Fruit fly (Drosophila melanogaster): ENCODE results near the gene CG3335.
A peak's percentile ranks its signal among the peaks of the same experiment; 100 is the strongest.

The CG3335 gene

dm6 chr3L:9624014-9624413 lies at the start of gene CG3335:
TSS of gene CG3335 (plus strand) at chr3L:9624237.
- no peak for TF ChIP-seq noc (tag; optimal IDR thresholded peaks at IDR 0.05)

dm6 chr3L:9583388-9583787 lies 40.6 kb upstream of the CG3335 start:
- TF ChIP-seq noc (tag; optimal IDR thresholded peaks at IDR 0.05), result no peak

dm6 chr3L:9597464-9597863 lies 26.6 kb upstream of the CG3335 start, which contains the start of gene Tmc:
TSS of gene Tmc (plus strand) at chr3L:9597764.
- no peak for TF ChIP-seq noc (tag; optimal IDR thresholded peaks at IDR 0.05)

- no peak for TF ChIP-seq noc (tag; optimal IDR thresholded peaks at IDR 0.05)
Observed at dm6 chr3L:9598688-9599087, 25.3 kb upstream of the CG3335 start, which contains the start of gene CG3222. TSS of gene CG3222 (plus strand) at chr3L:9598988.

- TF ChIP-seq noc (tag; optimal IDR thresholded peaks at IDR 0.05), result no peak
Observed at dm6 chr3L:9601225-9601624, 22.8 kb upstream of the CG3335 start, which contains the start of the genes CG3088 and CG3306. TSS of gene CG3088 (minus strand) at chr3L:9601325. TSS of gene CG3306 (plus strand) at chr3L:9601523.

DNA sequence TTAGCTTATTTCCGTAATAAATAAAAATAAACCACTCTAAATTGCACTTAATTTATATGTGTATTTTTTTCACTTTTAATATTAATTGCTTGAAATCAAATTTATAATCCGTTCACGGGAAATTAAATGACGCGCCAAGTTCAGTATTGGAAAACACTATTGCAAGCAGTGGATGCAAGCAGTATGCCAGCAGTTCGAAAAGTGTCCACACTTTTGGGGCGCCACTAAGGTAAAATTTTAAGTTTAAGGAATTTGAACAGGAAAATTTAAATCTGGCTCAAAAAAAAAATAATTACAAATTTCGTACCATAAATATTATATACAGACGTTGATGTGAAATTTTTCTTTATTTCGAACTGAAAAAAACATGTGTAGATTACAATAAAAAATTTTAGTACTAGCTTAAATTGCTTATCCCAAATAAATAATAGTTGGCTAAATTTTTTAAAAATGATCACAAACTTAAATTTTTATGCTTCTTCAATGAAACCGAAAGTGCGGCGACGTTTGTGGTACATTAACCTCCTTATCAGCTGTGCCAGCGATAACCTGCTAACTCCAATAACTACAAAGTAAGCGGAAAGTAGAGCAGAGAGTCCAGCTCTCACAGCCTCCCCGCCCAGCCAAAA lies 10.0 kb upstream of the CG3335 start:
- no peak for TF ChIP-seq noc (tag; optimal IDR thresholded peaks at IDR 0.05)

- TF ChIP-seq noc (tag; optimal IDR thresholded peaks at IDR 0.05), result peak; percentile 37
Observed at dm6 chr3L:9614589-9615442, 9.2 kb upstream of the CG3335 start, which contains the start of gene LanB2. TSS of gene LanB2 (plus strand) at chr3L:9614914.

DNA sequence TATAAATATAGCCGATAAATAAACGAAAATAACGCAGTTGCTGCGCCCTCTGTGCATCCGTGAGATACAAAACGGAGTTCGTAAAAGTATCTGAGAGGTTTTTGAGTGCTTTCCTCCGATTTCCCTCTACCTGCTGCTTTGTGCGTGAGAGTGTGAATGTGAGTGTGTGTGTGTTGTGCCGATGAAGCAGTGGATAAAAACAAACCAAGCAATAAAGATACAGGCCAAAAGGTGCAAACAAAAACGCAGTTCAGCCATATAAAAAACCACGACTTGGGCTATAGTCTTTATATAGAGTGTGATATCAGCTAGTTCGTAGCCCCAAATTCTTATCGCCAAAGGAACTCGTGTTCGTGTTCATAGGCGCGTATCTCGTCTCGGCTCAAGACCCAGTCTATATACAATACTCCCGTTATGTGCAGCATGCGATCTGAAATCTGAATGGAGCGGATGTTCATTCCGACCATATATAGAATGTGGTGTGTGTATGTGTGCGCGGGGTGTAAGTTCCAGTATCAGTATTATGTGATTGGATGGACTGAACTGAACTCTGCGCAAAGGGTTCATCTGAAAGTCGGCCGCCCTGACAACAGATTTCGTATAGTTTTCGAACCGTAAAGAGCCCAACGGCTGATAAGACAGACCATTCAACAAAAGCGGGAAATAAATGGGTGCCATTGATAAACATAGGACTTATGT lies 8.4 kb upstream of the CG3335 start:
- peak; percentile 33 for TF ChIP-seq noc (tag; optimal IDR thresholded peaks at IDR 0.05)

- TF ChIP-seq noc (tag; optimal IDR thresholded peaks at IDR 0.05), result no peak
Observed at dm6 chr3L:9628376-9628775, 4.3 kb downstream of the CG3335 start, which contains the start of gene Cyp40. TSS of gene Cyp40 (plus strand) at chr3L:9628676.

DNA sequence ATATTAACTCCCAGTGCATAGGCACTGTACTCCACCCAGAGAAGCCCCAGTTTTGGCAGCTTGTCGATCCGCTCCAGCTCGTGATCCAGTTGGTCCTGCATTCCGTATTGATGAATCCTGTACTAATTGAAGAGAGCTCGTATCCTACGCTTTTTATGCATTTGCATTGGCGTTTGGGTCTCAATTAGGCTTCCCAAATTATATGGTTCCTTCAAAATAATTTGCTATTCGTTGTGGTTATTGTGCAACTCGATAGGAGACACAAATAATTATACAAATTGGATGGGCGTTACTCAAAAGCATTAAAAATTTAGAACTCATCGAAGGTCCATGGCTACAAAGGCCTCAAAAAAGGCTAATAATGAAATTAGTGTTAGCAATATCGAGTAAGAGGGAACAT lies 5.1 kb downstream of the CG3335 start, which contains the start of gene Or67b:
Or67b (minus strand) TSS at position 101 of the 400 bp plus-strand sequence.
- no peak for TF ChIP-seq noc (tag; optimal IDR thresholded peaks at IDR 0.05)

DNA sequence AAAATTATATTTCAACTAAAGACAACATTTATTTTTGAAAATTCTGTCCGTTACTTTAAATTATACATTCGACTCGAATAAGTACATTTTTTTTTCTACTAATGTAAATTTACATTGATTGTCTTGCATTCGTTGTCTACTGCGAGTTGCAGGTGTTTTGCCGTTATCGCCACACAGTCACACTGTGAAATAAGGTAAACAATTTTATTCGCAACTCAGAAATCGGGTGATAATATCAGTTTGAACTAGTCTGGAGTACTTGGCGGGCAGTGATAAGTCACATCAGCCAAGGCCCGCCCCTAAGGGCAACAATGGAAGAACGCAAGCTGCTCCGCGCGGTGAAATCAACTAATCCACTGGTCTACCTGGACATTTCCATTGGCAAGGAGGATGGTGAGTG lies 5.9 kb downstream of the CG3335 start:
- TF ChIP-seq noc (tag; optimal IDR thresholded peaks at IDR 0.05), result no peak

- no peak for TF ChIP-seq noc (tag; optimal IDR thresholded peaks at IDR 0.05)
Observed at dm6 chr3L:9637812-9638211, 13.8 kb downstream of the CG3335 start, which contains the start of gene CG8329. TSS of gene CG8329 (plus strand) at chr3L:9638112.

- no peak for TF ChIP-seq noc (tag; optimal IDR thresholded peaks at IDR 0.05)
Observed at dm6 chr3L:9638971-9639370, 14.9 kb downstream of the CG3335 start, which contains the start of gene CG18179. TSS of gene CG18179 (plus strand) at chr3L:9639271.

dm6 chr3L:9640713-9641112 lies 16.7 kb downstream of the CG3335 start, which contains the start of gene CG18180:
TSS of gene CG18180 (plus strand) at chr3L:9641013.
- no peak for TF ChIP-seq noc (tag; optimal IDR thresholded peaks at IDR 0.05)

- TF ChIP-seq noc (tag; optimal IDR thresholded peaks at IDR 0.05), result no peak
Observed at dm6 chr3L:9643762-9644161, 19.7 kb downstream of the CG3335 start, which contains the start of gene CNMaR. TSS of gene CNMaR (plus strand) at chr3L:9644109.

dm6 chr3L:9671372-9671771 lies 47.3 kb downstream of the CG3335 start:
- TF ChIP-seq noc (tag; optimal IDR thresholded peaks at IDR 0.05), result no peak
